Worm (Caenorhabditis elegans): Measurements from ENCODE around the gene ZC513.14.

DNA sequence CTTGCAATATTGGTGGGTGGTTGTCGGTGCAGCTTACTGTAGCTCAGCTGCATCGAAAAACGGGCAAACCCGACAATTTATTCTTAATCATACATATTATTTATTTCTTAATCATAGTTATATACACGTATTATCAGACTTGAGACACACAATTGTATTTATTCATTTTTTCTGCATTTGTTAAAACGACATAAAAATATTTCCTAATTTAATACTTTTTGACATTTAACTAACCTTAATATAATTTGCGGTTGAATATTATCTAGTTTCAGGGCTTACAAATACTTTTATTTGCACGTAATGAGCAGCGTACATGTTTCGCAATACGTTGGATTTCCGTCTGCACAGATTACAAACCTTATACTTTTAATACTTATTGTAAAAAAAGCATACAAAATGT is 22.5 kb upstream of the ZC513.14 start, which contains the start of gene str-138:
- TF ChIP-seq elt-1 (tag; optimal IDR thresholded peaks at IDR 0.05) (no peak), skn-1 (tag; optimal IDR thresholded peaks at IDR 0.05) (no peak), lin-13 (GFP tag; optimal IDR thresholded peaks at IDR 0.05) (no peak), unc-55 (GFP tag; optimal IDR thresholded peaks at IDR 0.05) (no peak), snpc-4 (tag; optimal IDR thresholded peaks at IDR 0.05) (no peak), ceh-16 (tag; optimal IDR thresholded peaks at IDR 0.05) (no peak), ztf-4 (tag; optimal IDR thresholded peaks at IDR 0.05) (no peak), zag-1 (tag; optimal IDR thresholded peaks at IDR 0.05) (no peak), ztf-11 (tag; optimal IDR thresholded peaks at IDR 0.05) (no peak), nhr-23 (tag; optimal IDR thresholded peaks at IDR 0.05) (no peak), nhr-129 (tag; optimal IDR thresholded peaks at IDR 0.05) (no peak), mab-5 (tag; optimal IDR thresholded peaks at IDR 0.05) (no peak), R02D3.7 (tag; optimal IDR thresholded peaks at IDR 0.05) (no peak), mdl-1 (tag; optimal IDR thresholded peaks at IDR 0.05) (no peak)
